Fruit fly (Drosophila melanogaster): ENCODE measurements around the gene Tim17a1.
A peak's percentile ranks its signal among the peaks of the same experiment; 100 is the strongest.

DNA sequence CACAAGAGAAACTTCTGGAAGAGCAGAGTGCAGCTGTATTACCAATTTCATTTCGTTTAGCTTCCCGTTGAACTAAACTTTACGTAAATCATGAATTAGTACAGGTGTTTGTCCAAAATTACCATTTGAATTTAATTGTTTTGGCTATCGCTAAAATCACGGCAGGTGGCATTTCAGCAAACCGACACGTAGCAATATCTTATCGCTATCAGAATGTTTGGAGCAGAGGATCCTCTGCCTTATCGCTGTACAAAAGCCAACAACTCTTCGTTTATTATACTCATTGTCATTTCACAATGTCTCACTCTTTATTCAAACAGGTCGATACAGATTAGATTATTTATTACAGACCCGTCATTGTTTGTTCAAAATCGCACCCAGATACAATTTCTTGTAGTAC, 1.4 kb upstream of the Tim17a1 start:
- no peak for TF ChIP-seq acj6 (GFP tag; optimal IDR thresholded peaks at IDR 0.05)
- no peak for TF ChIP-seq salr (GFP tag; optimal IDR thresholded peaks at IDR 0.05)
- TF ChIP-seq CG8632 (GFP tag; optimal IDR thresholded peaks at IDR 0.05) = no peak
- TF ChIP-seq dsx (GFP tag; optimal IDR thresholded peaks at IDR 0.05; ENCODE audit: poor library complexity, severe bottlenecking) = no peak
- TF ChIP-seq achi (GFP tag; optimal IDR thresholded peaks at IDR 0.05) = no peak
- TF ChIP-seq CG15336 (GFP tag; IDR thresholded peaks at IDR 0.05) = no peak
- TF ChIP-seq CG11762 (GFP tag; optimal IDR thresholded peaks at IDR 0.05; ENCODE audit: insufficient read depth) = no peak
- peak; percentile 31 for TF ChIP-seq fkh (GFP tag; optimal IDR thresholded peaks at IDR 0.05)
- TF ChIP-seq net (GFP tag; optimal IDR thresholded peaks at IDR 0.05) = no peak
- TF ChIP-seq CG16779 (tag; optimal IDR thresholded peaks at IDR 0.05) = no peak
- TF ChIP-seq pdm3 (GFP tag; optimal IDR thresholded peaks at IDR 0.05) = no peak
- TF ChIP-seq OdsH (GFP tag; optimal IDR thresholded peaks at IDR 0.05) = no peak

All from whole organism, prepupa.